Worm (Caenorhabditis elegans): ENCODE results near the gene asp-12.

The asp-12 gene

DNA sequence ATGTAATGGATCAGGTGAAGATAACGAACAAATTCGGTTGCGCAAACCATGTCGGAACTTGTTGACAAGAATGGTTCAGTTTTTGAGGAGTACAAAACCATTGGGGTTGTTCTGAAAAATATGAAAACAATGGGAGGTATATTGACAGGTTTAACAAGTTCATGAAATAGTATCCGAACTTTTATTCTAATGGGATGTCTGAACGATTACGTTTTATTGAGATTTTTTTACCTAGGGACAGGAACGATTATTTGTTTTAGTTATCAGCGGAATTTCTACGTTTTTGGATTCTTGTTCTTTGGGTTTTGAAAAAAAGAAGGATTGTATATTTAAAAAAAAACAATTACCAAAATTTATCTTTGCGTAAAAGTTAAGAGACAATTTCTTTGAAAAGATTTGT is 11.8 kb downstream of the asp-12 start, which contains the start of gene str-135:
TSS of gene str-135 (minus strand) at position 101 of the 400 bp plus-strand sequence.
- TF ChIP-seq nhr-12 (tag; optimal IDR thresholded peaks at IDR 0.05) (no peak), sma-3 (GFP tag; optimal IDR thresholded peaks at IDR 0.05) (no peak), elt-1 (tag; optimal IDR thresholded peaks at IDR 0.05) (no peak), sma-9 (GFP tag; optimal IDR thresholded peaks at IDR 0.05) (no peak), sma-9 (tag; optimal IDR thresholded peaks at IDR 0.05) (no peak), ceh-16 (tag; optimal IDR thresholded peaks at IDR 0.05) (no peak), sem-4 (tag; optimal IDR thresholded peaks at IDR 0.05) (no peak), nhr-129 (tag; optimal IDR thresholded peaks at IDR 0.05) (no peak), lin-39 (tag; optimal IDR thresholded peaks at IDR 0.05) (no peak), snpc-4 (tag; optimal IDR thresholded peaks at IDR 0.05) (no peak), unc-55 (GFP tag; optimal IDR thresholded peaks at IDR 0.05) (no peak), egl-27 (tag; optimal IDR thresholded peaks at IDR 0.05) (no peak), zag-1 (tag; optimal IDR thresholded peaks at IDR 0.05) (no peak), nhr-23 (tag; optimal IDR thresholded peaks at IDR 0.05) (no peak), nhr-77 (tag; optimal IDR thresholded peaks at IDR 0.05) (no peak), nhr-21 (tag; optimal IDR thresholded peaks at IDR 0.05) (no peak)

DNA sequence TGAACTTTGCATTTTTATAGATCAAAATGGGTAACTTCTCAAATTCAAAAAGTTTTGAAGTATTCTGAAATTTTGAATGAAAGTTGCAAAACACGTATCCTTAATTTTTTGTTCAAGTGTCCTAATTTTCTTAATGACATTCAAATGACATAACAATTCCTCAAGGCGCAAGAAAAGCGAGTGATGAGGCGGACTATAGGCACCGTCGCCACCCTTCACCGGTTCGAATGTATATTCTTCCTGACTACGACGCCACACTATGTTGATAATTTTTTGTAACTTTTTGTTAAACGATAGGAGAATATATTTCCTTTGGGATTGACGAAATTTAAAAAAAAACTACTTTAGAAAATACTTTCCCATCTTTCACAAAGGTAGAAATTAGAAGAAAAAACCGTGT is 12.6 kb downstream of the asp-12 start:
- TF ChIP-seq nhr-237 (tag; optimal IDR thresholded peaks at IDR 0.05) (no peak), elt-3 (tag; optimal IDR thresholded peaks at IDR 0.05) (no peak), ceh-16 (tag; optimal IDR thresholded peaks at IDR 0.05) (no peak), egl-27 (tag; optimal IDR thresholded peaks at IDR 0.05) (no peak)

DNA sequence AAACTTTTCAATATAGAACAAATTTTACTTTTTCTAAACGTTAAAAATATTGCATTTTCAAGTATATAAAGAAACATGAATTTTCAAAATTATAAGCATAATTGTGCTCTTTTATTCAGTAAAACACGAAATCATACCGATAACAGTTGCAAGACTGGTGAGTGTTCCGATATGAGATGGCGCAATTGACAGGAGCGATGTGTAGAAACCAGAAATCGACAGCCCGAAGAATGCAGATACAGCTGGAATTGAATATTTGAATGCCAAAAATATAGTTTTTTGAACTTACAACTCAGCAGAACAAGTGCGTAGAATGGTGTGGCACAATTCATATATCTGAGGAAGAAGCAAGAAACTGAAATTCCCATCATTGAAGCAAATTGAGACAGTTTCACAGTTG is 13.9 kb downstream of the asp-12 start:
- no peak for TF ChIP-seq snpc-4 (tag; optimal IDR thresholded peaks at IDR 0.05)
- no peak for TF ChIP-seq sma-9 (GFP tag; optimal IDR thresholded peaks at IDR 0.05)
- no peak for TF ChIP-seq sma-9 (tag; optimal IDR thresholded peaks at IDR 0.05)
- no peak for TF ChIP-seq nhr-10 (tag; optimal IDR thresholded peaks at IDR 0.05)
- no peak for TF ChIP-seq nhr-129 (tag; optimal IDR thresholded peaks at IDR 0.05)
- TF ChIP-seq unc-39 (tag; optimal IDR thresholded peaks at IDR 0.05): no peak
- TF ChIP-seq unc-55 (GFP tag; optimal IDR thresholded peaks at IDR 0.05): no peak
- TF ChIP-seq Y55F3AM.14 (GFP tag; optimal IDR thresholded peaks at IDR 0.05): no peak
- TF ChIP-seq ztf-4 (tag; optimal IDR thresholded peaks at IDR 0.05): no peak
- no peak for TF ChIP-seq sma-3 (GFP tag; optimal IDR thresholded peaks at IDR 0.05)
- TF ChIP-seq lin-11 (tag; optimal IDR thresholded peaks at IDR 0.05): no peak
- TF ChIP-seq skn-1 (tag; optimal IDR thresholded peaks at IDR 0.05): no peak
- TF ChIP-seq nhr-237 (tag; optimal IDR thresholded peaks at IDR 0.05): no peak
- no peak for TF ChIP-seq crh-2 (tag; optimal IDR thresholded peaks at IDR 0.05)
- TF ChIP-seq peb-1 (tag; optimal IDR thresholded peaks at IDR 0.05): no peak
- TF ChIP-seq alr-1 (tag; optimal IDR thresholded peaks at IDR 0.05): no peak
- no peak for TF ChIP-seq dmd-4 (tag; optimal IDR thresholded peaks at IDR 0.05)
- no peak for TF ChIP-seq nhr-6 (tag; optimal IDR thresholded peaks at IDR 0.05)
- TF ChIP-seq ztf-1 (GFP tag; conservative IDR thresholded peaks at IDR 0.05): no peak
- TF ChIP-seq sem-4 (tag; optimal IDR thresholded peaks at IDR 0.05): no peak
- no peak for TF ChIP-seq nhr-12 (tag; optimal IDR thresholded peaks at IDR 0.05)

DNA sequence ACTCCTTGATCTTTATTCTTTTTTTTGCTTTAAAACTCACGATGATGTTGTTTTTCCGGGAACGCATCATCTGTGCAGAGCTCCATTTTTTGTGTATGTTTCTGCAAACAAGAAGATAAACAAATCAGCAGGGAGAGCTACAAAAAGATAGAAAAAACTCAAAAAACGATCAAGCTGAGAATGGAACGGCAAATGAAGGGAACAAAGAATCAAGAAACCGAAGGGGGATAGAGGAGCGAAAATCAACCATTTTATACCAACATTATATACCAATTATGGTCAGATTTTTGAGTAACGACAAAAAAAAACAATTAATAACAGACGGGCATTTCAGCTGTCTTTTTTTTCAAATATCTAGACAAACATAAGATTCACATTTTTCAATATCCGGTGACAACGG is 15.8 kb downstream of the asp-12 start, which contains the start of gene slc-17.5:
TSS of gene slc-17.5 (minus strand) at position 101 of the 400 bp plus-strand sequence.
- TF ChIP-seq mdl-1 (tag; optimal IDR thresholded peaks at IDR 0.05) (no peak), Y55F3AM.14 (GFP tag; optimal IDR thresholded peaks at IDR 0.05) (no peak), peb-1 (tag; optimal IDR thresholded peaks at IDR 0.05) (no peak), unc-62 (GFP tag; optimal IDR thresholded peaks at IDR 0.05) (no peak), egl-27 (tag; optimal IDR thresholded peaks at IDR 0.05) (no peak)

DNA sequence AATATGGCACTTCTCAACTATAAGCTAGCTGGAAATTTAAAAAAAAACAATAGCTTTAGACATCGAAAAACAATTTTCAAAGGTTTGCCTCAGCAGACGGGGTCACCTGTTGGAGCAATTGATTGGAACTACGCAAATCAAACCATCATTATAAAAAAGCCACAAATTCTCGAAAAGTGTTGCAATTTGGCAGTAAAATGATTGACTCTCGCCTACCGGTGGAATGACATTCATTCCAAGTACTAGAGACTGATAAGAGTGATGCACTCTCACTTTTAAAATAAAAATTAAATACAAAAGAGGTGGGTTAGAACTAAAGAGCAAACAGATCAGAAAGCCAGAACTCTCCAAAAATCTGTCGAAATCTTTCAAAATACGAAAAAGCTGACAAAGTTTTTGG is 16.4 kb downstream of the asp-12 start:
- TF ChIP-seq ztf-4 (tag; optimal IDR thresholded peaks at IDR 0.05) (no peak), blmp-1 (tag; optimal IDR thresholded peaks at IDR 0.05; ENCODE audit: insufficient read depth) (no peak), nhr-11 (tag; optimal IDR thresholded peaks at IDR 0.05) (no peak), crh-2 (tag; optimal IDR thresholded peaks at IDR 0.05) (no peak), fos-1 (tag; optimal IDR thresholded peaks at IDR 0.05) (peak; percentile 28), Y55F3AM.14 (GFP tag; optimal IDR thresholded peaks at IDR 0.05) (no peak)
